Fruit fly (Drosophila melanogaster): ENCODE data around the gene CG11911.

CG11911 gene

dm6 chr2L:273603-274002 is 47.4 kb downstream of the CG11911 start, which contains the start of the genes mbm and CG11555 (continued):
- TF ChIP-seq CG16815 (GFP tag; optimal IDR thresholded peaks at IDR 0.05) (no peak), CG14965 (GFP tag; optimal IDR thresholded peaks at IDR 0.05; ENCODE audit: borderline replicate concordance) (no peak), zen (tag; optimal IDR thresholded peaks at IDR 0.05) (peak; percentile 50), CG9817 (tag; optimal IDR thresholded peaks at IDR 0.05) (peak; percentile 4), NC2α (GFP tag; optimal IDR thresholded peaks at IDR 0.05) (no peak), CG7839 (tag; optimal IDR thresholded peaks at IDR 0.05) (no peak), Sry-β (GFP tag; optimal IDR thresholded peaks at IDR 0.05) (peak; percentile 98), ttk (GFP tag; IDR thresholded peaks at IDR 0.05) (no peak), CG9215 (GFP tag; IDR thresholded peaks at IDR 0.05) (no peak), CG11398 (GFP tag; optimal IDR thresholded peaks at IDR 0.05) (no peak), crc (GFP tag; optimal IDR thresholded peaks at IDR 0.05) (no peak), stwl (tag; optimal IDR thresholded peaks at IDR 0.05) (peak; percentile 8), CG31224 (GFP tag; IDR thresholded peaks at IDR 0.05) (0 out of 2 replicates have a peak, but pooled peaks have one; percentile 15), D19A (tag; optimal IDR thresholded peaks at IDR 0.05) (no peak), bbx (GFP tag; IDR thresholded peaks at IDR 0.05; ENCODE audit: partially characterized antibody) (peak; percentile 29), Bteb2 (GFP tag; optimal IDR thresholded peaks at IDR 0.05) (no peak), Doc3 (GFP tag; IDR thresholded peaks at IDR 0.05; ENCODE audit: partially characterized antibody) (peak; percentile 61), CG3838 (GFP tag; optimal IDR thresholded peaks at IDR 0.05) (no peak), CG10147 (GFP tag; optimal IDR thresholded peaks at IDR 0.05) (peak; percentile 51), Usf (GFP tag; optimal IDR thresholded peaks at IDR 0.05) (no peak), CG10979 (tag; optimal IDR thresholded peaks at IDR 0.05) (no peak), CG34376 (GFP tag; optimal IDR thresholded peaks at IDR 0.05) (no peak), CG6813 (GFP tag; optimal IDR thresholded peaks at IDR 0.05) (no peak), Ptx1 (GFP tag; IDR thresholded peaks at IDR 0.05) (no peak), Nf-YA (GFP tag; IDR thresholded peaks at IDR 0.05) (no peak), yki (optimal IDR thresholded peaks at IDR 0.05) (no peak), CG8290 (GFP tag; optimal IDR thresholded peaks at IDR 0.05) (no peak), CG8290 (tag; optimal IDR thresholded peaks at IDR 0.05) (no peak), hth (optimal IDR thresholded peaks at IDR 0.05) (no peak), Sin3A (optimal IDR thresholded peaks at IDR 0.05) (no peak), CG1647 (GFP tag; optimal IDR thresholded peaks at IDR 0.05) (no peak), CG9727 (GFP tag; optimal IDR thresholded peaks at IDR 0.05) (no peak), CG10959 (GFP tag; IDR thresholded peaks at IDR 0.05) (no peak), CG12236 (GFP tag; optimal IDR thresholded peaks at IDR 0.05) (no peak), lmd (GFP tag; IDR thresholded peaks at IDR 0.05) (no peak), unpg (GFP tag; optimal IDR thresholded peaks at IDR 0.05) (no peak), bab2 (GFP tag; optimal IDR thresholded peaks at IDR 0.05) (no peak), CG8359 (GFP tag; optimal IDR thresholded peaks at IDR 0.05; ENCODE audit: borderline replicate concordance) (no peak), Taf1 (GFP tag; IDR thresholded peaks at IDR 0.05) (no peak), CG31441 (GFP tag; IDR thresholded peaks at IDR 0.05) (no peak; the same call in 1 of the 2 replicates), Dref (GFP tag; IDR thresholded peaks at IDR 0.05) (peak; percentile 70), CG5180 (GFP tag; optimal IDR thresholded peaks at IDR 0.05) (no peak), HLH54F (GFP tag; optimal IDR thresholded peaks at IDR 0.05) (no peak), MBD-R2 (GFP tag; IDR thresholded peaks at IDR 0.05) (peak; percentile 74; the same call in 1 of the 2 replicates), CG6854 (GFP tag; optimal IDR thresholded peaks at IDR 0.05) (no peak), CG17612 (GFP tag; IDR thresholded peaks at IDR 0.05) (no peak), NC2β (GFP tag; optimal IDR thresholded peaks at IDR 0.05) (no peak), seq (GFP tag; IDR thresholded peaks at IDR 0.05) (no peak), HLH3B (GFP tag; IDR thresholded peaks at IDR 0.05) (no peak), CG7745 (tag; optimal IDR thresholded peaks at IDR 0.05) (no peak), CG2712 (tag; optimal IDR thresholded peaks at IDR 0.05) (peak; percentile 46), Rfx (GFP tag; IDR thresholded peaks at IDR 0.05) (no peak; the same call in 1 of the 2 replicates), Nf-YC (tag; optimal IDR thresholded peaks at IDR 0.05) (peak; percentile 74)
